Worm (Caenorhabditis elegans) whole organism, L2 larva: ENCODE measurements around the gene ZK596.3.

Source experiments
- F13H6.1 ChIP-seq: sonication (generic microtip); optimal IDR thresholded peaks from 2 replicates; lab custom pipeline; 2016; ENCODE audit warnings: missing genetic modification characterization, missing compliant biosample characterization
- ceh-82 ChIP-seq: fragments of 150-350 bp; optimal IDR thresholded peaks from 2 replicates; lab custom pipeline; 2014; ENCODE audit warnings: missing biosample characterization, missing genetic modification characterization
- dmd-4 ChIP-seq: sonication (generic microtip); optimal IDR thresholded peaks from 2 replicates; lab custom pipeline; 2017; ENCODE audit warnings: missing biosample characterization, missing genetic modification characterization
- lin-13 ChIP-seq: fragments of 150-350 bp; optimal IDR thresholded peaks from 2 replicates; lab custom pipeline; 2014; ENCODE audit warnings: missing biosample characterization, missing genetic modification reagents, missing genetic modification characterization
- nhr-21 ChIP-seq: fragments of 150-350 bp; optimal IDR thresholded peaks from 2 replicates; lab custom pipeline; 2014; ENCODE audit warnings: missing biosample characterization, missing genetic modification characterization
- nhr-6 ChIP-seq: fragments of 150-350 bp; optimal IDR thresholded peaks from 2 replicates; lab custom pipeline; 2014; ENCODE audit warnings: missing biosample characterization, missing genetic modification characterization
- unc-62 ChIP-seq: fragments of 150-350 bp; optimal IDR thresholded peaks from 2 replicates; lab custom pipeline; 2014; ENCODE audit warnings: missing biosample characterization, missing genetic modification reagents, missing genetic modification characterization
- zag-1 ChIP-seq: fragments of 150-350 bp; optimal IDR thresholded peaks from 2 replicates; lab custom pipeline; 2014; ENCODE audit warnings: missing biosample characterization, missing genetic modification characterization

DNA sequence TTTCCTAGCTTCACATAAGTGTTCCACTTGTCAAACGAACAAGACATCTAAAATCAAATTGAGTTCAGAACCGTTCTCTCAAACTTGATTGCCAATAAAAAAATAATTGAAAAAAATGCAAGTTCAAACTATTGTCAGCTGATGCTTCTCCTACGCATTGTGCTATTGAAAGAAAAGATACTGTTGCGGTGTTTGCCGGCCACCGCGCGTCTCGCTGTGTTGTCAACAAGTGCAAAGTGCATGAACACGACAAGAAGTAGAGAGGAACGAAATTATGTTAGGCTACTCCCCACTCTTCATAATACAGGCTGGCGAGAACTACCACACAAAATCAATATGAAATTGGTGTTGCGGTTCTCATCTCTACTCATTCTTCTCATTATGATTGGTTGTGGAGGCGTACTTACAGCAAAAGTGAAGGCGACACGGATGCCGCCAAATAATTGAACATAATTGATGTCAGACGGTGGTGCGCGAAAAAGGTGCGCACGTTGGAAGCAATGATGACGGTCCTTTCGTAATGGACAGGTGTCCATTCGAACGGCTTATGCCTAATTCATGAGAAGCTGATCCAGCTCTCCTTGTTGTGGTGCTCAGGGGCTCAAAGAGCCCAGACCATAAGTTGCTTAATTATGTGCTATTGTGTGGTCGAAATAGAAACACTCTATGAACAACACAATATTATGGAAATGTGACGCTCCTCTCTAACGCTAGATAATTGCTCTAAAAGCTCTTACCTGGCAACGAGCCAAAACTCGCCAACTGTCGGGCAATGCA is 36.6 kb downstream of the ZK596.3 start:
- TF ChIP-seq nhr-6 (tag; lab: Kevin White, UChicago) (no peak), nhr-21 (tag; lab: Kevin White, UChicago) (no peak), F13H6.1 (tag; lab: Kevin White, UChicago) (no peak), ceh-82 (tag; lab: Kevin White, UChicago) (no peak), dmd-4 (no peak), lin-13 (GFP tag; lab: Kevin White, UChicago) (no peak), zag-1 (no peak), unc-62 (no peak)
